Worm (Caenorhabditis elegans) whole organism, early embryonic: ENCODE measurements around the gene C29F9.5.

ENCODE experiments used
- B0310.2 ChIP-seq: sonication (generic microtip); optimal IDR thresholded peaks from 2 replicates; lab custom pipeline; 2016; ENCODE audit warnings: mild to moderate bottlenecking, missing genetic modification characterization, missing compliant biosample characterization
- F13C5.2 ChIP-seq: sonication (generic microtip); optimal IDR thresholded peaks from 2 replicates; lab custom pipeline; 2017; ENCODE audit warnings: mild to moderate bottlenecking, missing genetic modification characterization, inconsistent platforms, missing compliant biosample characterization
- aly-1 ChIP-seq: sonication (generic microtip); optimal IDR thresholded peaks from 2 replicates; lab custom pipeline; 2016; ENCODE audit warnings: missing genetic modification characterization, missing compliant biosample characterization
- ama-1 ChIP-seq: fragments of 150-350 bp; optimal IDR thresholded peaks from 2 replicates; lab custom pipeline; 2014
- ceh-13 ChIP-seq: fragments of 200-800 bp; sonication (Bioruptor generic); optimal IDR thresholded peaks from 2 replicates; lab custom pipeline; 2018; ENCODE audit warnings: mild to moderate bottlenecking, missing genetic modification characterization, missing compliant biosample characterization
- ceh-36 ChIP-seq: sonication (generic microtip); optimal IDR thresholded peaks from 2 replicates; lab custom pipeline; 2016; ENCODE audit warnings: missing genetic modification characterization, inconsistent platforms, missing compliant biosample characterization
- flt-1 ChIP-seq: fragments of 200-800 bp; sonication (Bioruptor generic); IDR thresholded peaks from 2 replicates; pipeline ENCODE4 v1.3.6; 2022; ENCODE audit warnings: missing genetic modification characterization, missing compliant biosample characterization
- hmbx-1 ChIP-seq: sonication (generic microtip); optimal IDR thresholded peaks from 2 replicates; lab custom pipeline; 2016; ENCODE audit warnings: mild to moderate bottlenecking, missing genetic modification characterization, missing compliant biosample characterization
- hmg-4 ChIP-seq: fragments of 200-800 bp; sonication (Bioruptor generic); optimal IDR thresholded peaks from 2 replicates; lab custom pipeline; 2018; ENCODE audit warnings: mild to moderate bottlenecking, missing genetic modification characterization, missing compliant biosample characterization
- pes-1 ChIP-seq: fragments of 200-800 bp; sonication (Bioruptor generic); IDR thresholded peaks from 2 replicates; pipeline ENCODE4 v1.3.6; 2022; ENCODE audit warnings: missing genetic modification reagents, missing genetic modification characterization, missing compliant biosample characterization
- scrt-1 ChIP-seq: fragments of 200-800 bp; sonication (Bioruptor generic); IDR thresholded peaks from 2 replicates; pipeline ENCODE4 v1.3.6; 2022; ENCODE audit warnings: missing genetic modification characterization, missing compliant biosample characterization
- sea-1 ChIP-seq: fragments of 200-800 bp; sonication (Bioruptor generic); conservative IDR thresholded peaks from 2 replicates; pipeline ENCODE4 v1.3.6; 2022; ENCODE audit warnings: missing genetic modification characterization, missing compliant biosample characterization
- tbx-37 ChIP-seq: fragments of 200-800 bp; sonication (Bioruptor generic); conservative IDR thresholded peaks from 2 replicates; pipeline ENCODE4 v1.3.6; 2022; ENCODE audit warnings: missing genetic modification reagents, missing genetic modification characterization, missing compliant biosample characterization

ce11 chrIII:159665-160064 lies 42.4 kb downstream of the C29F9.5 start:
- TF ChIP-seq ama-1 (lab: Kevin White, UChicago) = no peak
- no peak for TF ChIP-seq ceh-13 (GFP tag; lab: Kevin White, UChicago)
- no peak for TF ChIP-seq flt-1 (GFP tag; lab: Robert Waterston, UW)
- no peak for TF ChIP-seq hmbx-1 (tag; lab: Kevin White, UChicago)
- no peak for TF ChIP-seq sea-1 (GFP tag; lab: Robert Waterston, UW)
- TF ChIP-seq ceh-36 = no peak
- TF ChIP-seq scrt-1 = no peak
- no peak for TF ChIP-seq B0310.2 (tag; lab: Kevin White, UChicago)
- TF ChIP-seq pes-1 (GFP tag; lab: Robert Waterston, UW) = no peak
- TF ChIP-seq F13C5.2 = no peak
- TF ChIP-seq hmg-4 (GFP tag; lab: Kevin White, UChicago) = no peak
- no peak for TF ChIP-seq tbx-37 (GFP tag; lab: Robert Waterston, UW)
- TF ChIP-seq aly-1 = no peak
